Worm (Caenorhabditis elegans) whole organism, young adult: ENCODE results near the gene T03F6.6.

Source experiments
- B0261.1 ChIP-seq: sonication (generic microtip); optimal IDR thresholded peaks from 2 replicates; lab custom pipeline; 2016; ENCODE audit warnings: mild to moderate bottlenecking, missing genetic modification characterization, moderate library complexity, missing compliant biosample characterization
- B0336.3 ChIP-seq: fragments of 200-800 bp; sonication (Bioruptor generic); IDR thresholded peaks from 2 replicates; pipeline ENCODE4 v1.3.6; 2022; ENCODE audit warnings: missing genetic modification characterization, missing compliant biosample characterization
- F33H1.4 ChIP-seq: fragments of 200-800 bp; sonication (Bioruptor generic); IDR thresholded peaks from 2 replicates; pipeline ENCODE4 v1.3.6; 2022; ENCODE audit warnings: missing genetic modification reagents, missing genetic modification characterization, missing compliant biosample characterization
- F49E8.2 ChIP-seq: sonication (generic microtip); optimal IDR thresholded peaks from 3 replicates; lab custom pipeline; 2017; ENCODE audit warnings: missing genetic modification characterization, mild to moderate bottlenecking, missing compliant biosample characterization, antibody characterized with exemption, moderate library complexity; ENCODE audit not compliant: insufficient read depth
- F57C9.4 ChIP-seq: sonication (generic microtip); optimal IDR thresholded peaks from 2 replicates; lab custom pipeline; 2017; ENCODE audit warnings: mild to moderate bottlenecking, missing genetic modification characterization, missing compliant biosample characterization
- K11D2.4 ChIP-seq: fragments of 200-800 bp; sonication (Bioruptor generic); IDR thresholded peaks from 2 replicates; pipeline ENCODE4 v1.3.6; 2022; ENCODE audit warnings: missing genetic modification reagents, missing genetic modification characterization, missing compliant biosample characterization
- K12H6.12 ChIP-seq: fragments of 200-800 bp; sonication (Bioruptor generic); optimal IDR thresholded peaks from 2 replicates; lab custom pipeline; 2018; ENCODE audit warnings: mild to moderate bottlenecking, missing genetic modification characterization, missing compliant biosample characterization
- Y53F4B.3 ChIP-seq: fragments of 200-800 bp; sonication (Bioruptor generic); IDR thresholded peaks from 2 replicates; pipeline ENCODE4 v1.3.6; 2022; ENCODE audit warnings: missing genetic modification reagents, missing genetic modification characterization, missing compliant biosample characterization
- Y53G8AR.9 ChIP-seq: fragments of 200-800 bp; sonication (Bioruptor generic); conservative IDR thresholded peaks from 2 replicates; pipeline ENCODE4 v1.3.6; 2022; ENCODE audit warnings: missing genetic modification reagents, missing genetic modification characterization, missing compliant biosample characterization
- Y56A3A.18 ChIP-seq: fragments of 200-800 bp; sonication (Bioruptor generic); IDR thresholded peaks from 2 replicates; pipeline ENCODE4 v1.3.6; 2022; ENCODE audit warnings: missing genetic modification reagents, missing genetic modification characterization, missing compliant biosample characterization
- Y67H2A.10 ChIP-seq: fragments of 200-800 bp; sonication (Bioruptor generic); conservative IDR thresholded peaks from 2 replicates; pipeline ENCODE4 v1.3.6; 2022; ENCODE audit warnings: missing genetic modification reagents, missing genetic modification characterization, missing compliant biosample characterization
- ZK185.1 ChIP-seq: sonication (generic microtip); optimal IDR thresholded peaks from 2 replicates; lab custom pipeline; 2016; ENCODE audit warnings: mild to moderate bottlenecking, missing genetic modification characterization, missing compliant biosample characterization; ENCODE audit not compliant: poor library complexity, severe bottlenecking
- akir-1 ChIP-seq: fragments of 200-800 bp; sonication (Bioruptor generic); optimal IDR thresholded peaks from 2 replicates; lab custom pipeline; 2018; ENCODE audit warnings: mild to moderate bottlenecking, missing genetic modification characterization, moderate library complexity, missing compliant biosample characterization
- athp-1 ChIP-seq: sonication (generic microtip); optimal IDR thresholded peaks from 2 replicates; lab custom pipeline; 2017; ENCODE audit warnings: mild to moderate bottlenecking, missing genetic modification characterization, missing compliant biosample characterization
- attf-3 ChIP-seq: fragments of 200-800 bp; sonication (Bioruptor generic); conservative IDR thresholded peaks from 2 replicates; pipeline ENCODE4 v1.3.6; 2022; ENCODE audit warnings: missing genetic modification reagents, missing genetic modification characterization, missing compliant biosample characterization
- attf-5 ChIP-seq: fragments of 200-800 bp; sonication (Bioruptor generic); optimal IDR thresholded peaks from 2 replicates; lab custom pipeline; 2018; ENCODE audit warnings: mild to moderate bottlenecking, missing genetic modification characterization, missing compliant biosample characterization
- ccch-3 ChIP-seq: fragments of 200-800 bp; sonication (Bioruptor generic); optimal IDR thresholded peaks from 2 replicates; lab custom pipeline; 2018; ENCODE audit warnings: mild to moderate bottlenecking, missing genetic modification characterization, missing compliant biosample characterization
- cebp-2 ChIP-seq: fragments of 200-800 bp; sonication (Bioruptor generic); IDR thresholded peaks from 2 replicates; pipeline ENCODE4 v1.3.6; 2022; ENCODE audit warnings: missing genetic modification characterization, missing compliant biosample characterization
- ceh-40 ChIP-seq: fragments of 200-800 bp; sonication (Bioruptor generic); IDR thresholded peaks from 2 replicates; pipeline ENCODE4 v1.3.6; 2022; ENCODE audit warnings: missing genetic modification characterization, missing compliant biosample characterization
- ceh-79 ChIP-seq: sonication (generic microtip); optimal IDR thresholded peaks from 2 replicates; lab custom pipeline; 2017; ENCODE audit warnings: mild to moderate bottlenecking, missing genetic modification characterization, missing compliant biosample characterization
- ceh-91 ChIP-seq: fragments of 200-800 bp; sonication (Bioruptor generic); IDR thresholded peaks from 2 replicates; pipeline ENCODE4 v1.3.6; 2022; ENCODE audit warnings: missing genetic modification reagents, missing genetic modification characterization, missing compliant biosample characterization
- chd-7 ChIP-seq: sonication (generic microtip); optimal IDR thresholded peaks from 2 replicates; lab custom pipeline; 2016; ENCODE audit warnings: mild to moderate bottlenecking, missing genetic modification characterization, moderate library complexity, missing compliant biosample characterization
- dpl-1 ChIP-seq: fragments of 150-350 bp; optimal IDR thresholded peaks from 2 replicates; lab custom pipeline; 2014; ENCODE audit warnings: missing biosample characterization, missing genetic modification reagents, missing genetic modification characterization
- egl-18 ChIP-seq: fragments of 200-800 bp; sonication (Bioruptor generic); IDR thresholded peaks from 2 replicates; pipeline ENCODE4 v1.3.6; 2022; ENCODE audit warnings: missing genetic modification reagents, missing genetic modification characterization, missing compliant biosample characterization
- ets-4 ChIP-seq: fragments of 200-800 bp; sonication (Bioruptor generic); optimal IDR thresholded peaks from 2 replicates; lab custom pipeline; 2018; ENCODE audit warnings: mild to moderate bottlenecking, missing genetic modification characterization, missing compliant biosample characterization
- fkh-3 ChIP-seq: sonication (generic microtip); optimal IDR thresholded peaks from 2 replicates; lab custom pipeline; 2016; ENCODE audit warnings: mild to moderate bottlenecking, missing genetic modification characterization, missing compliant biosample characterization
- him-1 ChIP-seq: sonication (generic microtip); optimal IDR thresholded peaks from 2 replicates; lab custom pipeline; 2016; ENCODE audit warnings: missing genotype, missing genetic modification reagents, missing genetic modification characterization, missing compliant biosample characterization
- hlh-12 ChIP-seq: sonication (generic microtip); optimal IDR thresholded peaks from 2 replicates; lab custom pipeline; 2016; ENCODE audit warnings: missing genetic modification characterization, missing compliant biosample characterization
- hlh-26 ChIP-seq: fragments of 200-800 bp; sonication (Bioruptor generic); conservative IDR thresholded peaks from 2 replicates; pipeline ENCODE4 v1.3.6; 2022; ENCODE audit warnings: missing genetic modification reagents, missing genetic modification characterization, missing compliant biosample characterization
- let-607 ChIP-seq, 2 experiments: fragments of 200-800 bp in 1 of 2; sonication (Bioruptor generic) in 1 of 2; sonication (generic microtip) in 1 of 2; optimal IDR thresholded peaks; 2 replicates each; lab custom pipeline; 2016 to 2018; ENCODE audit warnings: mild to moderate bottlenecking in 2 of 2, missing compliant biosample characterization in 2 of 2, missing genetic modification characterization in 2 of 2, moderate library complexity in 2 of 2, missing genotype in 1 of 2
- lin-35 ChIP-seq, 3 experiments: fragments of 150-350 bp in 2 of 3; sonication (generic microtip) in 1 of 3; optimal IDR thresholded peaks; 2 replicates each; lab custom pipeline; 2014 to 2018; ENCODE audit warnings: missing biosample characterization in 3 of 3, missing genetic modification characterization in 3 of 3, missing genetic modification reagents in 3 of 3
- lin-54 ChIP-seq: fragments of 200-800 bp; sonication (Bioruptor generic); optimal IDR thresholded peaks from 2 replicates; lab custom pipeline; 2018; ENCODE audit warnings: mild to moderate bottlenecking, missing genetic modification characterization, missing compliant biosample characterization
- lir-1 ChIP-seq: fragments of 200-800 bp; sonication (Bioruptor generic); conservative IDR thresholded peaks from 2 replicates; pipeline ENCODE4 v1.3.6; 2022; ENCODE audit warnings: missing genetic modification reagents, missing genetic modification characterization, missing compliant biosample characterization
- mcd-1 ChIP-seq: fragments of 200-800 bp; sonication (Bioruptor generic); IDR thresholded peaks from 2 replicates; pipeline ENCODE4 v1.3.6; 2022; ENCODE audit warnings: missing genetic modification reagents, missing genetic modification characterization, missing compliant biosample characterization
- mel-28 ChIP-seq: sonication (generic microtip); optimal IDR thresholded peaks from 2 replicates; lab custom pipeline; 2016; ENCODE audit warnings: borderline replicate concordance, mild to moderate bottlenecking, missing genetic modification characterization, missing compliant biosample characterization
- mes-4 ChIP-seq: sonication (generic microtip); optimal IDR thresholded peaks from 2 replicates; lab custom pipeline; 2016; ENCODE audit warnings: missing genotype, missing genetic modification characterization, missing compliant biosample characterization
- mxl-1 ChIP-seq: sonication (generic microtip); optimal IDR thresholded peaks from 2 replicates; lab custom pipeline; 2016; ENCODE audit warnings: missing genetic modification characterization, missing compliant biosample characterization
- nhr-179 ChIP-seq: sonication (generic microtip); optimal IDR thresholded peaks from 2 replicates; lab custom pipeline; 2016; ENCODE audit warnings: mild to moderate bottlenecking, missing genetic modification characterization, missing compliant biosample characterization
- nhr-27 ChIP-seq: fragments of 200-800 bp; sonication (Bioruptor generic); optimal IDR thresholded peaks from 2 replicates; lab custom pipeline; 2018; ENCODE audit warnings: mild to moderate bottlenecking, missing genetic modification characterization, moderate library complexity, missing compliant biosample characterization
- nhr-80 ChIP-seq: sonication (generic microtip); optimal IDR thresholded peaks from 2 replicates; lab custom pipeline; 2016; ENCODE audit warnings: missing genetic modification characterization, missing compliant biosample characterization
- pbrm-1 ChIP-seq: fragments of 200-800 bp; sonication (Bioruptor generic); IDR thresholded peaks from 2 replicates; pipeline ENCODE4 v1.3.6; 2022; ENCODE audit warnings: missing genetic modification reagents, missing genetic modification characterization, missing compliant biosample characterization
- rcor-1 ChIP-seq: fragments of 200-800 bp; sonication (Bioruptor generic); IDR thresholded peaks from 2 replicates; pipeline ENCODE4 v1.3.6; 2022; ENCODE audit warnings: missing genetic modification reagents, missing genetic modification characterization, missing compliant biosample characterization
- sea-2 ChIP-seq: fragments of 200-800 bp; sonication (Bioruptor generic); IDR thresholded peaks from 2 replicates; pipeline ENCODE4 v1.3.6; 2022; ENCODE audit warnings: missing genetic modification characterization, missing compliant biosample characterization
- snpc-3.4 ChIP-seq: sonication (generic microtip); optimal IDR thresholded peaks from 2 replicates; lab custom pipeline; 2017; ENCODE audit warnings: missing genetic modification characterization, mild to moderate bottlenecking, missing compliant biosample characterization, antibody characterized with exemption, moderate library complexity, missing genotype, missing genetic modification reagents
- sptf-2 ChIP-seq: fragments of 200-800 bp; sonication (Bioruptor generic); optimal IDR thresholded peaks from 2 replicates; lab custom pipeline; 2018; ENCODE audit warnings: mild to moderate bottlenecking, missing genetic modification characterization, missing compliant biosample characterization
- tbp1 ChIP-seq: fragments of 200-800 bp; sonication (Bioruptor generic); optimal IDR thresholded peaks from 2 replicates; lab custom pipeline; 2018; ENCODE audit warnings: mild to moderate bottlenecking, missing genetic modification characterization, missing compliant biosample characterization
- tlf-1 ChIP-seq: fragments of 200-800 bp; sonication (Bioruptor generic); optimal IDR thresholded peaks from 2 replicates; lab custom pipeline; 2018; ENCODE audit warnings: mild to moderate bottlenecking, missing genetic modification characterization, missing compliant biosample characterization
- xnd-1 ChIP-seq: sonication (generic microtip); optimal IDR thresholded peaks from 2 replicates; lab custom pipeline; 2016; ENCODE audit warnings: missing genotype, missing genetic modification reagents, missing genetic modification characterization, missing compliant biosample characterization
- ztf-18 ChIP-seq: sonication (generic microtip); optimal IDR thresholded peaks from 2 replicates; lab custom pipeline; 2016; ENCODE audit warnings: missing genotype, mild to moderate bottlenecking, missing genetic modification characterization, missing compliant biosample characterization
- ztf-22 ChIP-seq: fragments of 200-800 bp; sonication (Bioruptor generic); optimal IDR thresholded peaks from 2 replicates; lab custom pipeline; 2018; ENCODE audit warnings: mild to moderate bottlenecking, missing genetic modification characterization, moderate library complexity, missing compliant biosample characterization

The T03F6.6 gene

DNA sequence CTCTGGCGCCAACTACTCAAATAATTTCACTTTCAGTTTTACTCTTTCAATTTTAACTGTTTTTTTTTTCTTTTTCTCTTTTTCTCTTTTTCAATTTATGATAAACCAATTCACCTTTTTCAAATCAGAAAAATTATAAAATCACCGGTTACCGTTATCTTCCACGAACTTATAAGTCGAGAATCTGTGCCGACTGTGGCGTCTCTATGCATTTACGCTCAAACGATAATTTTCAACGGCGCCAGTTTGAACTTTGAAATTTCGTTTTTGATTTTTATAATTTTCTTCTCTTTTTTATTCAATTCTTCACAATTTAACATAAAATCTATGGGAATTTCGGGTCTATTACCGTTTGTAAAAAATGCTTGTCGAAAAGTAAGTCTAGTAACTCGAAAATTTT lies 43.3 kb upstream of the T03F6.6 start, which contains the start of gene exo-1 (continued):
- peak; percentile 36 for TF ChIP-seq nhr-80 (tag; lab: Kevin White, UChicago)
- TF ChIP-seq ztf-22 (GFP tag; lab: Kevin White, UChicago) = no peak
- no peak for TF ChIP-seq Y53G8AR.9 (GFP tag; lab: Robert Waterston, UW)
- TF ChIP-seq B0336.3 (GFP tag; lab: Robert Waterston, UW) = no peak
- no peak for TF ChIP-seq Y53F4B.3 (GFP tag; lab: Robert Waterston, UW)
- no peak for TF ChIP-seq akir-1 (GFP tag; lab: Kevin White, UChicago)
- no peak for TF ChIP-seq let-607 (tag; optimal IDR thresholded peaks at IDR 0.05; lab: Kevin White, UChicago)
- no peak for TF ChIP-seq tlf-1 (GFP tag; lab: Kevin White, UChicago)
- TF ChIP-seq ztf-18 (tag; lab: Kevin White, UChicago) = peak; percentile 41
- no peak for TF ChIP-seq ccch-3 (GFP tag; lab: Kevin White, UChicago)
- no peak for TF ChIP-seq pbrm-1 (GFP tag; lab: Robert Waterston, UW)
- TF ChIP-seq nhr-179 (tag; lab: Kevin White, UChicago) = no peak
- TF ChIP-seq nhr-27 (tag; lab: Kevin White, UChicago) = no peak
- TF ChIP-seq egl-18 (GFP tag; lab: Robert Waterston, UW) = no peak
- no peak for TF ChIP-seq Y67H2A.10
- peak; percentile 10; the same call in 1 of the 2 replicates for TF ChIP-seq F33H1.4 (GFP tag; lab: Robert Waterston, UW)
- TF ChIP-seq sea-2 (GFP tag; lab: Robert Waterston, UW) = no peak
- no peak for TF ChIP-seq ceh-79 (tag; lab: Kevin White, UChicago)
- TF ChIP-seq him-1 = peak; percentile 4
- TF ChIP-seq K11D2.4 (GFP tag; lab: Robert Waterston, UW) = no peak
- TF ChIP-seq lin-54 (GFP tag; lab: Kevin White, UChicago) = peak; percentile 82
- TF ChIP-seq dpl-1 (GFP tag; lab: Kevin White, UChicago) = peak; percentile 80
- TF ChIP-seq mes-4 (tag; lab: Kevin White, UChicago) = no peak
- no peak for TF ChIP-seq ceh-40 (GFP tag; lab: Robert Waterston, UW)
- no peak for TF ChIP-seq ets-4 (GFP tag; lab: Kevin White, UChicago)
- TF ChIP-seq attf-3 (GFP tag; lab: Robert Waterston, UW) = 0 out of 2 replicates have a peak, but pooled peaks have one; percentile 20
- TF ChIP-seq B0261.1 = no peak
- no peak for TF ChIP-seq fkh-3 (tag; lab: Kevin White, UChicago)
- no peak for TF ChIP-seq hlh-26 (GFP tag; lab: Robert Waterston, UW)
- TF ChIP-seq ceh-91 (GFP tag; lab: Robert Waterston, UW) = peak; percentile 49
- TF ChIP-seq F49E8.2 (tag; lab: Kevin White, UChicago) = no peak
- TF ChIP-seq chd-7 = no peak
- TF ChIP-seq xnd-1 (tag; lab: Kevin White, UChicago) = no peak
- no peak for TF ChIP-seq ZK185.1 (tag; lab: Kevin White, UChicago)
- TF ChIP-seq mel-28 (tag; lab: Kevin White, UChicago) = no peak
- TF ChIP-seq mxl-1 (tag; lab: Kevin White, UChicago) = no peak
- TF ChIP-seq mcd-1 = peak; percentile 85
- TF ChIP-seq cebp-2 = no peak
- TF ChIP-seq lin-35 (GFP tag; optimal IDR thresholded peaks at IDR 0.05; lab: Kevin White, UChicago) = peak in 1 of 3 experiments; percentile 83
- TF ChIP-seq lir-1 = no peak
- peak; percentile 78 for TF ChIP-seq attf-5 (GFP tag; lab: Kevin White, UChicago)
- no peak for TF ChIP-seq K12H6.12 (tag; lab: Kevin White, UChicago)
- TF ChIP-seq rcor-1 (GFP tag; lab: Robert Waterston, UW) = no peak
- no peak for TF ChIP-seq sptf-2 (GFP tag; lab: Kevin White, UChicago)
- TF ChIP-seq tbp1 (GFP tag; lab: Kevin White, UChicago) = peak; percentile 31
- peak; percentile 17 for TF ChIP-seq snpc-3.4 (tag; lab: Kevin White, UChicago)
- no peak for TF ChIP-seq F57C9.4 (tag; lab: Kevin White, UChicago)
- no peak for TF ChIP-seq athp-1 (tag; lab: Kevin White, UChicago)
- TF ChIP-seq Y56A3A.18 (GFP tag; lab: Robert Waterston, UW) = no peak
- TF ChIP-seq hlh-12 (tag; lab: Kevin White, UChicago) = no peak
